Worm (Caenorhabditis elegans): ENCODE results near the gene C16C8.8.

C16C8.8 gene

ce11 chrII:3482231-3482630, 20.7 kb upstream of the C16C8.8 start, which contains the start of gene smu-2 (continued):
- peak; percentile 66 for TF ChIP-seq sox-4 (tag; optimal IDR thresholded peaks at IDR 0.05)
- TF ChIP-seq vab-15 (tag; optimal IDR thresholded peaks at IDR 0.05), result peak; percentile 68
- no peak for TF ChIP-seq egl-27 (tag; optimal IDR thresholded peaks at IDR 0.05)
- TF ChIP-seq irx-1 (tag; optimal IDR thresholded peaks at IDR 0.05), result peak; percentile 82
- TF ChIP-seq ceh-90 (tag; optimal IDR thresholded peaks at IDR 0.05), result peak; percentile 84
- peak; percentile 56 for TF ChIP-seq C16A3.4 (tag; optimal IDR thresholded peaks at IDR 0.05)

- TF ChIP-seq nhr-76 (tag; optimal IDR thresholded peaks at IDR 0.05), result no peak
- TF ChIP-seq vab-15 (tag; optimal IDR thresholded peaks at IDR 0.05), result no peak
- no peak for TF ChIP-seq fkh-10 (GFP tag; optimal IDR thresholded peaks at IDR 0.05)
- TF ChIP-seq mef-2 (tag; optimal IDR thresholded peaks at IDR 0.05), result no peak
- TF ChIP-seq hlh-4 (tag; optimal IDR thresholded peaks at IDR 0.05), result no peak
- TF ChIP-seq hlh-17 (GFP tag; optimal IDR thresholded peaks at IDR 0.05; ENCODE audit: borderline replicate concordance), result no peak
- TF ChIP-seq nhr-12 (tag; optimal IDR thresholded peaks at IDR 0.05), result no peak
- TF ChIP-seq snpc-4 (tag; optimal IDR thresholded peaks at IDR 0.05), result no peak
- TF ChIP-seq sup-37 (GFP tag; optimal IDR thresholded peaks at IDR 0.05), result no peak
- TF ChIP-seq blmp-1 (tag; optimal IDR thresholded peaks at IDR 0.05), result no peak
- TF ChIP-seq egl-27 (tag; optimal IDR thresholded peaks at IDR 0.05), result no peak
- no peak for TF ChIP-seq lin-14 (GFP tag; optimal IDR thresholded peaks at IDR 0.05)
Measured at ce11 chrII:3481584-3481983, 20.1 kb upstream of the C16C8.8 start, which contains the start of gene Y49F6B.8. TSS of gene Y49F6B.8 (minus strand) at chrII:3481684.

DNA sequence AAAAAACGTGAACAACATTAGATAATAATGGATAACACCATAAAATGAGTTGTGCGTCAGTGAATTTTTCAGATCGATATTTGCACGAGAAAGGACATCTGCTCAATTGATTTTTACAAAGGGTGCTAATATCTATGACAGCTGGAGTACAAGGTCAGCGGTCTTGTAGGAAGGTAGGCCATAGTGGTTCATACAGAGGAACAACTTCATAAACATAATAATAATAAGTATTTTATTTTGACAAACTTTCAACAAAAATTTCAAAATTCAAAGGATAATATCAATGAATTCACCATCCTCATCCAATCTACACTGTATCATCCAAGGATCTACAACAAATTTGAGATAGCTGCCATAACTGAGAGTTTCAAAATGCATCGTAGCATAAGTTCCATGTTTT, 15.7 kb upstream of the C16C8.8 start, which contains the start of gene fbxb-104:
TSS of gene fbxb-104 (minus strand) at position 101 of the 400 bp plus-strand sequence.
- no peak for TF ChIP-seq aha-1 (tag; optimal IDR thresholded peaks at IDR 0.05)
- TF ChIP-seq nhr-20 (tag; optimal IDR thresholded peaks at IDR 0.05), result no peak
- no peak for TF ChIP-seq ceh-63 (GFP tag; optimal IDR thresholded peaks at IDR 0.05)
- TF ChIP-seq hlh-17 (GFP tag; optimal IDR thresholded peaks at IDR 0.05; ENCODE audit: borderline replicate concordance), result no peak
- TF ChIP-seq efl-1 (optimal IDR thresholded peaks at IDR 0.05), result no peak
- no peak for TF ChIP-seq efl-1 (GFP tag; optimal IDR thresholded peaks at IDR 0.05 in 1 of 2)
- TF ChIP-seq ces-1 (GFP tag; optimal IDR thresholded peaks at IDR 0.05), result no peak
- no peak for TF ChIP-seq snu-23 (GFP tag; optimal IDR thresholded peaks at IDR 0.05)
- TF ChIP-seq unc-86 (tag; optimal IDR thresholded peaks at IDR 0.05), result no peak
- TF ChIP-seq pqm-1 (tag; optimal IDR thresholded peaks at IDR 0.05), result no peak
- no peak for TF ChIP-seq lin-39 (tag; optimal IDR thresholded peaks at IDR 0.05)
- no peak for TF ChIP-seq nhr-28 (tag; optimal IDR thresholded peaks at IDR 0.05)
- no peak for TF ChIP-seq dsc-1 (tag; optimal IDR thresholded peaks at IDR 0.05)
- no peak for TF ChIP-seq elt-2 (tag; optimal IDR thresholded peaks at IDR 0.05)

DNA sequence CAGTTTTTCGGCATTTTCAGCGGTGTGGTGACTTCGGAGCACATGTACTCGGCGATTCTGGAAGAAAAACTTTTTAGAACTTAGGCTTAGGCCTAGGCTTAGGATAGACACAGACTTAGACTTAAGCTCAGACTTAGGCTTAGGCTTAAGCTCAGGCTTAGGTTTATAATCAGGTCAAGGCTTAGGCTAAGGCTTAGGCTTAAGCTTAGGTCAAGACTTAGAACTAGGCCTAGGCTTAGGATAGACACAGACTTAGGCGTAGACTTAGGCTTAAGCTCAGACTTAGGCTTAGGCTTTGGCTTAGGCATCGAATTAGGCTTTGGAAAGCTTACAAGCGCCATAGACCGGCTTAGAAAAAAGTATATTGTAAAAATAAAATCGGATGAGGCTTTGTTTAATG, 15.1 kb upstream of the C16C8.8 start:
- TF ChIP-seq nhr-84 (tag; optimal IDR thresholded peaks at IDR 0.05), result no peak
- no peak for TF ChIP-seq lin-15B (tag; optimal IDR thresholded peaks at IDR 0.05)
- no peak for TF ChIP-seq lir-3 (tag; optimal IDR thresholded peaks at IDR 0.05; ENCODE audit: poor library complexity)
- no peak for TF ChIP-seq nhr-20 (tag; optimal IDR thresholded peaks at IDR 0.05)
- TF ChIP-seq fos-1 (tag; optimal IDR thresholded peaks at IDR 0.05), result no peak
- TF ChIP-seq mdl-1 (tag; optimal IDR thresholded peaks at IDR 0.05), result no peak
- no peak for TF ChIP-seq snu-23 (GFP tag; optimal IDR thresholded peaks at IDR 0.05)
- TF ChIP-seq hlh-4 (tag; optimal IDR thresholded peaks at IDR 0.05), result no peak
- TF ChIP-seq hlh-17 (GFP tag; optimal IDR thresholded peaks at IDR 0.05; ENCODE audit: borderline replicate concordance), result no peak
- no peak for TF ChIP-seq isw-1 (GFP tag; IDR thresholded peaks at IDR 0.05)
- TF ChIP-seq nhr-12 (tag; optimal IDR thresholded peaks at IDR 0.05), result no peak
- no peak for TF ChIP-seq egl-27 (tag; optimal IDR thresholded peaks at IDR 0.05)
- TF ChIP-seq efl-1 (optimal IDR thresholded peaks at IDR 0.05), result no peak
- TF ChIP-seq efl-1 (GFP tag; optimal IDR thresholded peaks at IDR 0.05 in 1 of 2), result no peak
- no peak for TF ChIP-seq unc-62 (GFP tag; optimal IDR thresholded peaks at IDR 0.05)
- no peak for TF ChIP-seq nhr-19 (GFP tag; conservative IDR thresholded peaks at IDR 0.05)

Data from whole organism, L1 larva.